Fruit fly (Drosophila melanogaster) whole organism, wandering third instar larva: ENCODE measurements around the gene GCC185.
A peak's percentile ranks its signal among the peaks of the same experiment; 100 is the strongest.

Experiments
- CG32264 ChIP-seq: fragments of 200-800 bp; sonication (Bioruptor generic); optimal IDR thresholded peaks from 2 replicates; lab custom pipeline; 2016; ENCODE audit warnings: missing biosample characterization, missing genetic modification characterization
- CG9705 ChIP-seq: fragments of 200-800 bp; sonication (Bioruptor generic); optimal IDR thresholded peaks from 2 replicates; lab custom pipeline; 2018; ENCODE audit warnings: missing biosample characterization, mild to moderate bottlenecking, missing genetic modification characterization
- jim ChIP-seq: fragments of 175-275, 200-325 bp; sonication (Bioruptor generic); optimal IDR thresholded peaks from 2 replicates; lab custom pipeline; 2016; ENCODE audit warnings: missing biosample characterization, mild to moderate bottlenecking, missing genetic modification characterization
- psq ChIP-seq: fragments of 200-800 bp; sonication (Bioruptor generic); optimal IDR thresholded peaks from 3 replicates; lab custom pipeline; 2017; ENCODE audit warnings: missing biosample characterization, mild to moderate bottlenecking, missing genetic modification characterization, moderate library complexity

dm6 chr3R:11962739-11963214, 47.8 kb upstream of the GCC185 start, which contains the start of the genes CG3281 and aurA:
- TF ChIP-seq CG9705 (GFP tag; lab: Kevin White, UChicago), result peak; percentile 67
- TF ChIP-seq jim (GFP tag; lab: Kevin White, UChicago), result no peak
- TF ChIP-seq CG32264, result peak; percentile 55
- TF ChIP-seq psq (GFP tag; lab: Kevin White, UChicago), result peak; percentile 59
